Fruit fly (Drosophila melanogaster) whole organism, embryonic: ENCODE data around the gene Snmp2.
A peak's percentile ranks its signal among the peaks of the same experiment; 100 is the strongest.

ENCODE experiments used
- Asciz ChIP-seq: fragments of 200-800 bp; sonication (Bioruptor generic); optimal IDR thresholded peaks from 2 replicates; lab custom pipeline; 2017; ENCODE audit warnings: missing biosample characterization, mild to moderate bottlenecking, missing genetic modification characterization, missing genetic modification reagents
- CG1024 ChIP-seq: fragments of 200-800 bp; sonication (Bioruptor generic); IDR thresholded peaks from 2 replicates; pipeline ENCODE4 v1.3.6; 2022; ENCODE audit warnings: missing biosample characterization, missing genetic modification characterization
- CG10321 ChIP-seq: fragments of 200-800 bp; sonication (Bioruptor generic); IDR thresholded peaks from 2 replicates; pipeline ENCODE4 v1.3.6; 2022; ENCODE audit warnings: missing biosample characterization, missing genetic modification characterization
- CG10543 ChIP-seq: fragments of 200-800 bp; sonication (Bioruptor generic); optimal IDR thresholded peaks from 3 replicates; lab custom pipeline; 2017; ENCODE audit warnings: missing biosample characterization, mild to moderate bottlenecking, missing genetic modification characterization, moderate library complexity
- CG11093 ChIP-seq: fragments of 200-800 bp; sonication (Bioruptor generic); IDR thresholded peaks from 3 replicates; pipeline ENCODE4 v1.3.6; 2022; ENCODE audit warnings: missing biosample characterization, missing genetic modification characterization
- CG11247 ChIP-seq: fragments of 200-800 bp; sonication (Bioruptor generic); IDR thresholded peaks from 2 replicates; pipeline ENCODE4 v1.3.6; 2022; ENCODE audit warnings: missing biosample characterization, missing genetic modification characterization
- CG11723 ChIP-seq: fragments of 200-800 bp; sonication (Bioruptor generic); optimal IDR thresholded peaks from 2 replicates; lab custom pipeline; 2017; ENCODE audit warnings: missing biosample characterization, mild to moderate bottlenecking, missing genetic modification characterization
- CG13894 ChIP-seq: fragments of 200-800 bp; sonication (Bioruptor generic); optimal IDR thresholded peaks from 3 replicates; lab custom pipeline; 2018; ENCODE audit warnings: missing biosample characterization, mild to moderate bottlenecking, missing genetic modification characterization, moderate library complexity
- CG16813 ChIP-seq: fragments of 200-800 bp; sonication (Bioruptor generic); IDR thresholded peaks from 3 replicates; pipeline ENCODE4 v1.3.6; 2022; ENCODE audit warnings: missing biosample characterization, missing genetic modification characterization; ENCODE audit not compliant: partially characterized antibody
- CG17612 ChIP-seq: fragments of 200-800 bp; sonication (Bioruptor generic); IDR thresholded peaks from 2 replicates; pipeline ENCODE4 v1.3.6; 2022; ENCODE audit warnings: missing biosample characterization, missing genetic modification characterization
- CG2678 ChIP-seq: fragments of 200-800 bp; sonication (Bioruptor generic); optimal IDR thresholded peaks from 3 replicates; lab custom pipeline; 2019; ENCODE audit warnings: missing biosample characterization, mild to moderate bottlenecking, missing genetic modification characterization, moderate library complexity
- CG30020 ChIP-seq: fragments of 200-800 bp; optimal IDR thresholded peaks from 2 replicates; lab custom pipeline; 2019; ENCODE audit warnings: missing biosample characterization, mild to moderate bottlenecking, missing genetic modification characterization, moderate library complexity
- CG30403 ChIP-seq: fragments of 200-800 bp; sonication (Bioruptor generic); optimal IDR thresholded peaks from 3 replicates; lab custom pipeline; 2016; ENCODE audit warnings: missing biosample characterization, missing genetic modification characterization
- CG34376 ChIP-seq: fragments of 200-800 bp; sonication (Bioruptor generic); optimal IDR thresholded peaks from 2 replicates; lab custom pipeline; 2018; ENCODE audit warnings: missing biosample characterization, mild to moderate bottlenecking, missing genetic modification characterization
- CG42726 ChIP-seq: fragments of 200-800 bp; sonication (Bioruptor generic); IDR thresholded peaks from 2 replicates; pipeline ENCODE4 v1.3.6; 2022; ENCODE audit warnings: missing biosample characterization, missing genetic modification characterization; ENCODE audit not compliant: partially characterized antibody
- CG4404 ChIP-seq: fragments of 200-800 bp; sonication (Bioruptor generic); IDR thresholded peaks from 2 replicates; pipeline ENCODE4 v1.3.6; 2022; ENCODE audit warnings: missing biosample characterization, missing genetic modification characterization
- CG6272 ChIP-seq: fragments of 200-800 bp; sonication (Bioruptor generic); IDR thresholded peaks from 2 replicates; pipeline ENCODE4 v1.3.6; 2022; ENCODE audit warnings: missing biosample characterization, missing genetic modification characterization
- CG8388 ChIP-seq: fragments of 200-800 bp; sonication (Bioruptor generic); optimal IDR thresholded peaks from 2 replicates; lab custom pipeline; 2019; ENCODE audit warnings: missing biosample characterization, mild to moderate bottlenecking, missing genetic modification characterization, moderate library complexity
- CG9817 ChIP-seq: fragments of 200-800 bp; sonication (Bioruptor generic); optimal IDR thresholded peaks from 2 replicates; lab custom pipeline; 2018; ENCODE audit warnings: missing biosample characterization, mild to moderate bottlenecking, missing genetic modification characterization, moderate library complexity
- CkIIα-i1 ChIP-seq: fragments of 200-800 bp; sonication (Bioruptor generic); IDR thresholded peaks from 2 replicates; pipeline ENCODE4 v1.3.6; 2022; ENCODE audit warnings: missing biosample characterization, missing genetic modification characterization
- Dfd ChIP-seq, 2 experiments: fragments of >200 bp; optimal IDR thresholded peaks; 2 replicates each; lab custom pipeline; 2017; ENCODE audit warnings: missing biosample characterization in 2 of 2, missing genetic modification characterization in 2 of 2
- Fer2 ChIP-seq: fragments of 200-800 bp; sonication (Bioruptor generic); optimal IDR thresholded peaks from 2 replicates; lab custom pipeline; 2018; ENCODE audit warnings: missing biosample characterization, mild to moderate bottlenecking, missing genetic modification characterization, moderate library complexity
- MBD-R2 ChIP-seq: fragments of 200-800 bp; sonication (Bioruptor generic); IDR thresholded peaks from 2 replicates; pipeline ENCODE4 v1.3.6; 2022; ENCODE audit warnings: missing biosample characterization, missing genetic modification characterization
- MTF-1 ChIP-seq: fragments of 200-800 bp; sonication (Bioruptor generic); optimal IDR thresholded peaks from 2 replicates; lab custom pipeline; 2018; ENCODE audit warnings: missing biosample characterization, mild to moderate bottlenecking, missing genetic modification characterization, borderline replicate concordance
- NK7.1 ChIP-seq: fragments of 200-800 bp; sonication (Bioruptor generic); optimal IDR thresholded peaks from 3 replicates; lab custom pipeline; 2016; ENCODE audit warnings: missing biosample characterization, missing genetic modification characterization
- Oaz ChIP-seq: fragments of 200-800 bp; sonication (Bioruptor generic); IDR thresholded peaks from 2 replicates; pipeline ENCODE4 v1.3.6; 2022; ENCODE audit warnings: missing biosample characterization, missing genetic modification characterization
- Sin3A ChIP-seq: fragments of >200 bp; optimal IDR thresholded peaks from 2 replicates; lab custom pipeline; 2018
- Sry-β ChIP-seq: fragments of 200-800 bp; sonication (Bioruptor generic); optimal IDR thresholded peaks from 2 replicates; lab custom pipeline; 2018; ENCODE audit warnings: missing biosample characterization, mild to moderate bottlenecking, missing genetic modification characterization, moderate library complexity
- Stat92E ChIP-seq, 3 experiments: fragments of >200 bp in 2 of 3; fragments of 200-800 bp in 1 of 3; sonication (Bioruptor generic) in 1 of 3; optimal IDR thresholded peaks; 2 replicates each; lab custom pipeline; 2017 to 2019; ENCODE audit warnings: missing biosample characterization in 3 of 3, missing genetic modification characterization in 3 of 3, mild to moderate bottlenecking in 1 of 3, moderate library complexity in 1 of 3
- Taf1 ChIP-seq: fragments of 200-800 bp; sonication (Bioruptor generic); IDR thresholded peaks from 2 replicates; pipeline ENCODE4 v1.3.6; 2022; ENCODE audit warnings: missing biosample characterization, missing genetic modification characterization
- ap ChIP-seq: fragments of 200-800 bp; sonication (Bioruptor generic); IDR thresholded peaks from 2 replicates; pipeline ENCODE4 v1.3.6; 2022; ENCODE audit warnings: missing biosample characterization, missing genetic modification characterization
- ase ChIP-seq: fragments of 200-800 bp; sonication (Bioruptor generic); IDR thresholded peaks from 3 replicates; pipeline ENCODE4 v1.3.6; 2022; ENCODE audit warnings: missing biosample characterization, missing genetic modification characterization
- ash1 ChIP-seq: fragments of 200-800 bp; sonication (Bioruptor generic); optimal IDR thresholded peaks from 2 replicates; lab custom pipeline; 2018; ENCODE audit warnings: missing biosample characterization, mild to moderate bottlenecking, missing genetic modification characterization
- bowl ChIP-seq: fragments of 200-800 bp; sonication (Bioruptor generic); IDR thresholded peaks from 2 replicates; pipeline ENCODE4 v1.3.6; 2022; ENCODE audit warnings: missing biosample characterization, missing genetic modification characterization
- crc ChIP-seq: fragments of 200-800 bp; sonication (Bioruptor generic); optimal IDR thresholded peaks from 2 replicates; lab custom pipeline; 2016; ENCODE audit warnings: missing biosample characterization, missing genetic modification characterization
- gce ChIP-seq: fragments of 200-800 bp; sonication (Bioruptor generic); IDR thresholded peaks from 3 replicates; pipeline ENCODE4 v1.3.6; 2022; ENCODE audit warnings: missing biosample characterization, missing genetic modification characterization
- klu ChIP-seq: fragments of 200-800 bp; sonication (Bioruptor generic); IDR thresholded peaks from 2 replicates; pipeline ENCODE4 v1.3.6; 2022; ENCODE audit warnings: missing biosample characterization, missing genetic modification characterization
- lbe ChIP-seq: fragments of 200-800 bp; sonication (Bioruptor generic); optimal IDR thresholded peaks from 2 replicates; lab custom pipeline; 2016; ENCODE audit warnings: missing biosample characterization, mild to moderate bottlenecking, missing genetic modification characterization
- nerfin-1 ChIP-seq: fragments of 200-800 bp; sonication (Bioruptor generic); optimal IDR thresholded peaks from 3 replicates; lab custom pipeline; 2019; ENCODE audit warnings: missing biosample characterization, mild to moderate bottlenecking, missing genetic modification characterization, moderate library complexity
- peb ChIP-seq: fragments of 200-800 bp; sonication (Bioruptor generic); IDR thresholded peaks from 2 replicates; pipeline ENCODE4 v1.3.6; 2022; ENCODE audit warnings: missing biosample characterization, missing genetic modification characterization
- pum ChIP-seq: fragments of 200-800 bp; sonication (Bioruptor generic); optimal IDR thresholded peaks from 2 replicates; lab custom pipeline; 2016; ENCODE audit warnings: missing biosample characterization, missing genetic modification characterization
- sc ChIP-seq, 3 experiments: fragments of >200 bp in 2 of 3; fragments of 200-800 bp in 1 of 3; sonication (Bioruptor generic) in 1 of 3; optimal IDR thresholded peaks; 2 replicates in 2 of 3; 3 replicates in 1 of 3; lab custom pipeline; 2017; ENCODE audit warnings: mild to moderate bottlenecking in 1 of 3, missing biosample characterization in 1 of 3, missing genetic modification characterization in 1 of 3, missing genetic modification reagents in 1 of 3
- shn ChIP-seq: fragments of 200-800 bp; sonication (Bioruptor generic); optimal IDR thresholded peaks from 3 replicates; lab custom pipeline; 2016; ENCODE audit warnings: missing biosample characterization, missing genetic modification characterization
- slp2 ChIP-seq: fragments of 200-800 bp; sonication (Bioruptor generic); optimal IDR thresholded peaks from 2 replicates; lab custom pipeline; 2016; ENCODE audit warnings: missing biosample characterization, missing genetic modification characterization
- sna ChIP-seq: fragments of 200-800 bp; sonication (Bioruptor generic); IDR thresholded peaks from 2 replicates; pipeline ENCODE4 v1.3.6; 2022; ENCODE audit warnings: missing biosample characterization, missing genetic modification characterization; ENCODE audit not compliant: partially characterized antibody
- tx ChIP-seq: fragments of 200-800 bp; sonication (Bioruptor generic); optimal IDR thresholded peaks from 2 replicates; lab custom pipeline; 2016; ENCODE audit warnings: missing biosample characterization, missing genetic modification characterization
- vnd ChIP-seq: fragments of 200-800 bp; sonication (Bioruptor generic); IDR thresholded peaks from 3 replicates; pipeline ENCODE4 v1.3.6; 2022; ENCODE audit warnings: missing biosample characterization, missing genetic modification characterization; ENCODE audit not compliant: partially characterized antibody
- wek ChIP-seq: fragments of 200-800 bp; sonication (Bioruptor generic); optimal IDR thresholded peaks from 3 replicates; lab custom pipeline; 2018; ENCODE audit warnings: missing biosample characterization, mild to moderate bottlenecking, missing genetic modification characterization, moderate library complexity

Gene Snmp2

dm6 chr3L:7718561-7719417 is 24.1 kb downstream of the Snmp2 start, which contains the start of gene Mcad (continued):
- TF ChIP-seq CG6272 (GFP tag; lab: Robert Waterston, UW) (peak; percentile 74), lbe (GFP tag; lab: Kevin White, UChicago) (peak; percentile 97), crc (GFP tag; lab: Kevin White, UChicago) (no peak), ase (GFP tag; lab: Robert Waterston, UW) (peak; percentile 91), CG10543 (peak; percentile 47), CG4404 (GFP tag; lab: Robert Waterston, UW) (peak; percentile 36), CG2678 (peak; percentile 97), Fer2 (tag; lab: Kevin White, UChicago) (peak; percentile 81), Sry-β (GFP tag; lab: Kevin White, UChicago) (peak; percentile 55), sc (optimal IDR thresholded peaks at IDR 0.05; lab: Kevin White, UChicago) (no peak), sc (GFP tag; optimal IDR thresholded peaks at IDR 0.05; lab: Kevin White, UChicago) (peak; percentile 48), nerfin-1 (peak; percentile 94), CG30403 (GFP tag; lab: Kevin White, UChicago) (peak; percentile 94), peb (peak; percentile 12; the same call in 1 of the 2 replicates), sna (GFP tag; lab: Robert Waterston, UW) (no peak), MTF-1 (peak; percentile 79), CG34376 (GFP tag; lab: Kevin White, UChicago) (peak; percentile 73), bowl (GFP tag; lab: Robert Waterston, UW) (peak; percentile 69), tx (GFP tag; lab: Kevin White, UChicago) (peak; percentile 30), CG10321 (GFP tag; lab: Robert Waterston, UW) (peak; percentile 15; the same call in 1 of the 2 replicates), CG17612 (GFP tag; lab: Robert Waterston, UW) (peak; percentile 79; the same call in 1 of the 2 replicates), gce (GFP tag; lab: Robert Waterston, UW) (peak; percentile 69; the same call in 2 of the 3 replicates), ash1 (GFP tag; lab: Kevin White, UChicago) (peak; percentile 43), ap (GFP tag; lab: Robert Waterston, UW) (peak; percentile 82), wek (peak; percentile 18), Taf1 (GFP tag; lab: Robert Waterston, UW) (peak; percentile 77), slp2 (GFP tag; lab: Kevin White, UChicago) (peak; percentile 53), CG13894 (tag; lab: Kevin White, UChicago) (no peak), CG1024 (GFP tag; lab: Robert Waterston, UW) (peak; percentile 85), vnd (GFP tag; lab: Robert Waterston, UW) (no peak), Asciz (GFP tag; lab: Kevin White, UChicago) (peak; percentile 95), Sin3A (no peak), CG16813 (GFP tag; lab: Robert Waterston, UW) (no peak), NK7.1 (GFP tag; lab: Kevin White, UChicago) (peak; percentile 35), pum (GFP tag; lab: Kevin White, UChicago) (peak; percentile 61), CG11247 (GFP tag; lab: Robert Waterston, UW) (peak; percentile 92), CG11093 (GFP tag; lab: Robert Waterston, UW) (peak; percentile 93), CG30020 (tag; lab: Kevin White, UChicago) (peak; percentile 49), CG9817 (peak; percentile 68), CG42726 (GFP tag; lab: Robert Waterston, UW) (no peak), klu (peak; percentile 91), CkIIα-i1 (GFP tag; lab: Robert Waterston, UW) (peak; percentile 65), Stat92E (GFP tag; optimal IDR thresholded peaks at IDR 0.05; lab: Kevin White, UChicago) (no peak), MBD-R2 (GFP tag; lab: Robert Waterston, UW) (peak; percentile 92), CG8388 (GFP tag; lab: Kevin White, UChicago) (peak; percentile 67), CG11723 (GFP tag; lab: Kevin White, UChicago) (peak; percentile 69), shn (GFP tag; lab: Kevin White, UChicago) (no peak), Oaz (GFP tag; lab: Robert Waterston, UW) (peak; percentile 65), Dfd (GFP tag; optimal IDR thresholded peaks at IDR 0.05; lab: Kevin White, UChicago) (no peak)
